Fruit fly (Drosophila melanogaster) whole organism, wandering third instar larva: ENCODE measurements around the gene CG31103.
A peak's percentile ranks its signal among the peaks of the same experiment; 100 is the strongest.

ENCODE experiments used
- Abd-B ChIP-seq: fragments of >200 bp; optimal IDR thresholded peaks from 2 replicates; lab custom pipeline; 2017; ENCODE audit warnings: missing biosample characterization, missing genetic modification characterization
- CG32264 ChIP-seq: fragments of 200-800 bp; sonication (Bioruptor generic); optimal IDR thresholded peaks from 2 replicates; lab custom pipeline; 2016; ENCODE audit warnings: missing biosample characterization, missing genetic modification characterization
- CG9705 ChIP-seq: fragments of 200-800 bp; sonication (Bioruptor generic); optimal IDR thresholded peaks from 2 replicates; lab custom pipeline; 2018; ENCODE audit warnings: missing biosample characterization, mild to moderate bottlenecking, missing genetic modification characterization
- CrebA ChIP-seq: fragments of 200-800 bp; sonication (Bioruptor generic); optimal IDR thresholded peaks from 2 replicates; lab custom pipeline; 2016; ENCODE audit warnings: missing biosample characterization, mild to moderate bottlenecking, missing genetic modification characterization, borderline replicate concordance
- Dfd ChIP-seq: fragments of >200 bp; optimal IDR thresholded peaks from 2 replicates; lab custom pipeline; 2017; ENCODE audit warnings: missing biosample characterization, missing genetic modification characterization
- Dif ChIP-seq: fragments of 200-275, 200-300 bp; sonication (Bioruptor generic); optimal IDR thresholded peaks from 2 replicates; lab custom pipeline; 2018; ENCODE audit warnings: missing biosample characterization, missing genetic modification characterization; ENCODE audit not compliant: partially characterized antibody
- GATAd ChIP-seq: sonication (Bioruptor generic); optimal IDR thresholded peaks from 2 replicates; lab custom pipeline; 2016; ENCODE audit warnings: missing biosample characterization, missing genetic modification characterization
- HLH106 ChIP-seq: fragments of 200-800 bp; optimal IDR thresholded peaks from 3 replicates; lab custom pipeline; 2019; ENCODE audit warnings: missing biosample characterization, mild to moderate bottlenecking, missing genetic modification characterization, moderate library complexity
- Hnf4 ChIP-seq: fragments of 200-800 bp; sonication (Bioruptor generic); optimal IDR thresholded peaks from 2 replicates; lab custom pipeline; 2016; ENCODE audit warnings: missing biosample characterization, mild to moderate bottlenecking, missing genetic modification characterization
- Hr78 ChIP-seq: fragments of >200 bp; optimal IDR thresholded peaks from 2 replicates; lab custom pipeline; 2017; ENCODE audit warnings: missing biosample characterization, missing genetic modification characterization
- Hr83 ChIP-seq: fragments of 200-300 bp; sonication (Bioruptor generic); optimal IDR thresholded peaks from 2 replicates; lab custom pipeline; 2016; ENCODE audit warnings: missing biosample characterization, mild to moderate bottlenecking, missing genetic modification characterization, moderate library complexity; ENCODE audit not compliant: poor library complexity, severe bottlenecking
- Jra ChIP-seq: sonication (Bioruptor generic); optimal IDR thresholded peaks from 2 replicates; lab custom pipeline; 2016; ENCODE audit warnings: missing biosample characterization, missing genetic modification characterization
- Mio ChIP-seq: sonication (Bioruptor generic); optimal IDR thresholded peaks from 2 replicates; lab custom pipeline; 2016; ENCODE audit warnings: missing biosample characterization, missing genetic modification characterization
- Myc ChIP-seq: fragments of >200 bp; optimal IDR thresholded peaks from 2 replicates; lab custom pipeline; 2017
- N ChIP-seq: fragments of >200 bp; optimal IDR thresholded peaks from 2 replicates; lab custom pipeline; 2018; ENCODE audit warnings: missing biosample characterization, missing external identifiers, missing genetic modification characterization
- OdsH ChIP-seq: fragments of 200-800 bp; sonication (Bioruptor generic); optimal IDR thresholded peaks from 2 replicates; lab custom pipeline; 2016; ENCODE audit warnings: missing biosample characterization, mild to moderate bottlenecking, missing genetic modification characterization
- Rel ChIP-seq, 2 experiments: fragments of 200-800 bp; sonication (Bioruptor generic) in 1 of 2; optimal IDR thresholded peaks; 2 replicates in 1 of 2; 3 replicates in 1 of 2; lab custom pipeline; 2016 to 2019; ENCODE audit warnings: mild to moderate bottlenecking in 2 of 2, missing biosample characterization in 2 of 2, missing genetic modification characterization in 2 of 2, moderate library complexity in 1 of 2
- Sp1 ChIP-seq: fragments of 200-800 bp; sonication (Bioruptor generic); optimal IDR thresholded peaks from 3 replicates; lab custom pipeline; 2019; ENCODE audit warnings: missing biosample characterization, mild to moderate bottlenecking, missing genetic modification characterization, moderate library complexity
- Vsx2 ChIP-seq: fragments of 200-300, 225-300 bp; sonication (Bioruptor generic); optimal IDR thresholded peaks from 2 replicates; lab custom pipeline; 2018; ENCODE audit warnings: missing biosample characterization, missing genetic modification characterization; ENCODE audit not compliant: partially characterized antibody
- br ChIP-seq: fragments of 200-800 bp; sonication (Bioruptor generic); optimal IDR thresholded peaks from 2 replicates; lab custom pipeline; 2016; ENCODE audit warnings: missing biosample characterization, missing genetic modification characterization
- brk ChIP-seq: fragments of 200-800 bp; sonication (Bioruptor generic); optimal IDR thresholded peaks from 2 replicates; lab custom pipeline; 2016; ENCODE audit warnings: missing biosample characterization, mild to moderate bottlenecking, missing genetic modification characterization
- dl ChIP-seq, 2 experiments: fragments of 175-275, 200-275 bp in 1 of 2; fragments of 200-275 bp in 1 of 2; sonication (Bioruptor generic); optimal IDR thresholded peaks; lab custom pipeline; 2018; ENCODE audit warnings: mild to moderate bottlenecking in 2 of 2, missing biosample characterization in 2 of 2, missing genetic modification characterization in 2 of 2, moderate library complexity in 2 of 2; ENCODE audit not compliant: partially characterized antibody in 2 of 2, insufficient read depth in 1 of 2
- dmrt93B ChIP-seq: fragments of 200-800 bp; sonication (Bioruptor generic); optimal IDR thresholded peaks from 2 replicates; lab custom pipeline; 2018; ENCODE audit warnings: missing biosample characterization, mild to moderate bottlenecking, missing genetic modification characterization
- dsf ChIP-seq: sonication (Bioruptor generic); optimal IDR thresholded peaks from 2 replicates; lab custom pipeline; 2016; ENCODE audit warnings: missing biosample characterization, missing genetic modification characterization, borderline replicate concordance
- ey ChIP-seq: fragments of 200-800 bp; sonication (Bioruptor generic); optimal IDR thresholded peaks from 2 replicates; lab custom pipeline; 2016; ENCODE audit warnings: missing biosample characterization, missing genetic modification characterization
- foxo ChIP-seq, 2 experiments: fragments of 200-800 bp; sonication (Bioruptor generic); optimal IDR thresholded peaks; 2 replicates in 1 of 2; 3 replicates in 1 of 2; lab custom pipeline; 2016 to 2017; ENCODE audit warnings: missing biosample characterization in 2 of 2, missing genetic modification characterization in 2 of 2
- fru ChIP-seq: fragments of 200-800 bp; sonication (Bioruptor generic); optimal IDR thresholded peaks from 3 replicates; lab custom pipeline; 2016; ENCODE audit warnings: missing biosample characterization, mild to moderate bottlenecking, missing genetic modification characterization
- h ChIP-seq: fragments of 200-800 bp; sonication (Bioruptor generic); optimal IDR thresholded peaks from 3 replicates; lab custom pipeline; 2016; ENCODE audit warnings: missing biosample characterization, mild to moderate bottlenecking, missing genetic modification characterization
- jim ChIP-seq: fragments of 175-275, 200-325 bp; sonication (Bioruptor generic); optimal IDR thresholded peaks from 2 replicates; lab custom pipeline; 2016; ENCODE audit warnings: missing biosample characterization, mild to moderate bottlenecking, missing genetic modification characterization
- lola ChIP-seq: fragments of >200 bp; optimal IDR thresholded peaks from 2 replicates; lab custom pipeline; 2017; ENCODE audit warnings: missing biosample characterization, missing genetic modification characterization
- pan ChIP-seq: fragments of >200 bp; optimal IDR thresholded peaks from 2 replicates; lab custom pipeline; 2017
- psq ChIP-seq: fragments of 200-800 bp; sonication (Bioruptor generic); optimal IDR thresholded peaks from 3 replicates; lab custom pipeline; 2017; ENCODE audit warnings: missing biosample characterization, mild to moderate bottlenecking, missing genetic modification characterization, moderate library complexity
- rgr ChIP-seq: fragments of 200-800 bp; sonication (Bioruptor generic); optimal IDR thresholded peaks from 3 replicates; lab custom pipeline; 2016; ENCODE audit warnings: missing biosample characterization, mild to moderate bottlenecking, missing genetic modification characterization
- sage ChIP-seq: fragments of 200-800 bp; sonication (Bioruptor generic); optimal IDR thresholded peaks from 2 replicates; lab custom pipeline; 2016; ENCODE audit warnings: missing biosample characterization, mild to moderate bottlenecking, missing genetic modification characterization
- sv ChIP-seq: fragments of 200-800 bp; sonication (Bioruptor generic); optimal IDR thresholded peaks from 3 replicates; lab custom pipeline; 2016; ENCODE audit warnings: missing biosample characterization, missing genetic modification characterization
- tai ChIP-seq: sonication (Bioruptor generic); optimal IDR thresholded peaks from 2 replicates; lab custom pipeline; 2016; ENCODE audit warnings: missing biosample characterization, missing genetic modification characterization
- usp ChIP-seq: fragments of >200 bp; optimal IDR thresholded peaks from 2 replicates; lab custom pipeline; 2017; ENCODE audit warnings: missing biosample characterization, missing genetic modification characterization
- woc ChIP-seq: sonication (Bioruptor generic); optimal IDR thresholded peaks from 2 replicates; lab custom pipeline; 2016; ENCODE audit warnings: missing biosample characterization, mild to moderate bottlenecking, missing genetic modification characterization

Gene CG31103

DNA sequence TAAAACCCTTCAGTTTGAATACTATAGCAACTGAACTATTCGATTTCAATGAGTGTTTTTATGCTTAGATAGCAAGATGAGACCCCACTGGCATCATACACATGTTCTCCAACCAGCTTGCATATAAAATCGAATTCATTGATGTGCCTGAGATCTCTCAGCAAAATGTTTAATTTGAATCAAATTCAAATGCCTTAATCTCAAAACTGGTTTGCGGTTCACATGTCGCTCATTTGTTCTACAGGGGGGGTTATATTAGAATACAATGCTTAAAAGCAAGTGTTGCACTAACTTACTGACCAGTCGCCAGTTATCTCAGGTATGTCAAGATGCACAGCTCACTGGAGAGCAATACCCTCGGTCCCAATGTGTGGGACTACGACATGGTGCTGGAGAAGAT, at the start of gene CG31103:
CG31103 (plus strand) TSS at position 301 of the 400 bp plus-strand sequence.
- no peak for TF ChIP-seq Mio (GFP tag; lab: Kevin White, UChicago)
- TF ChIP-seq Rel (GFP tag; optimal IDR thresholded peaks at IDR 0.05; lab: Kevin White, UChicago), result no peak
- TF ChIP-seq Rel (tag; optimal IDR thresholded peaks at IDR 0.05; lab: Kevin White, UChicago), result no peak
- no peak for TF ChIP-seq foxo (GFP tag; optimal IDR thresholded peaks at IDR 0.05; lab: Kevin White, UChicago)
- no peak for TF ChIP-seq Hnf4 (GFP tag; lab: Kevin White, UChicago)
- TF ChIP-seq OdsH (GFP tag; lab: Kevin White, UChicago), result no peak
- no peak for TF ChIP-seq Sp1 (GFP tag; lab: Kevin White, UChicago)
- TF ChIP-seq N (GFP tag; lab: Kevin White, UChicago), result no peak
- no peak for TF ChIP-seq Myc (lab: Kevin White, UChicago)
- TF ChIP-seq, all 38 proteins: peak for 0

DNA sequence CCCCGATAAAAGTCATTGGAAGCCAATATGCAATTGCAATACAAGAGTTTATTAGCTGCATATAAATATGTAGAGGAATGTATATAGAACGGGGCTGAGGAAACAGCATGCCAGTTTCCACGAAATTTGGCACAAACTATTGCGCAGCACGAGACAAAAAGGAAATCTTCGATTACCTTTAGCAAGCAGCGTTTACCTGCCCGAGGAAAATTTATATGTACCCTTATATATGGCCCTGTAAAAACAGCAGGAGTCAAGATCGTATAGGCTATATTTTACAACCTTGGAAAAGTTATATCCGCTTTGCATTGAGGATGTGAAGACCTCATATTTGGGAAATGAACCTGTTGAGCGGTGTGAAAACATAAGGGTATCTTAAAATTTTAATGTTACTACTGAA, 46.8 kb upstream of the CG31103 start:
- TF ChIP-seq woc (no peak), OdsH (GFP tag; lab: Kevin White, UChicago) (no peak), h (no peak), lola (GFP tag; lab: Kevin White, UChicago) (no peak)

- TF ChIP-seq CG9705 (GFP tag; lab: Kevin White, UChicago) (no peak), dl (GFP tag; optimal IDR thresholded peaks at IDR 0.05; lab: Kevin White, UChicago; ENCODE audit: insufficient read depth in 1 of 2, partially characterized antibody in 2 of 2) (no peak), Dfd (GFP tag; lab: Kevin White, UChicago) (no peak), Jra (GFP tag; lab: Kevin White, UChicago) (no peak), sv (GFP tag; lab: Kevin White, UChicago) (no peak), Myc (lab: Kevin White, UChicago) (no peak), usp (no peak), Abd-B (GFP tag; lab: Kevin White, UChicago) (no peak), brk (GFP tag; lab: Kevin White, UChicago) (no peak), pan (no peak), sage (no peak), GATAd (GFP tag; lab: Kevin White, UChicago) (no peak), dmrt93B (no peak), Dif (GFP tag; lab: Kevin White, UChicago) (no peak), CG32264 (GFP tag; lab: Kevin White, UChicago) (no peak), Mio (GFP tag; lab: Kevin White, UChicago) (no peak)
These were observed 46.1 kb upstream of the CG31103 start for dm6 chr3R:25172976-25173375.

- TF ChIP-seq br (GFP tag; lab: Kevin White, UChicago) (peak; percentile 70), Mio (GFP tag; lab: Kevin White, UChicago) (no peak), OdsH (GFP tag; lab: Kevin White, UChicago) (peak; percentile 64), CG32264 (GFP tag; lab: Kevin White, UChicago) (no peak), h (peak; percentile 59), dmrt93B (peak; percentile 64), Jra (GFP tag; lab: Kevin White, UChicago) (peak; percentile 18), Abd-B (GFP tag; lab: Kevin White, UChicago) (no peak), Hr83 (GFP tag; lab: Kevin White, UChicago) (no peak), pan (peak; percentile 46), Rel (GFP tag; optimal IDR thresholded peaks at IDR 0.05; lab: Kevin White, UChicago) (no peak), Rel (tag; optimal IDR thresholded peaks at IDR 0.05; lab: Kevin White, UChicago) (peak; percentile 2), GATAd (GFP tag; lab: Kevin White, UChicago) (no peak), foxo (GFP tag; optimal IDR thresholded peaks at IDR 0.05; lab: Kevin White, UChicago) (peak in 1 of 2 experiments; percentile 79), sv (GFP tag; lab: Kevin White, UChicago) (no peak), rgr (GFP tag; lab: Kevin White, UChicago) (peak; percentile 57), dsf (no peak), lola (GFP tag; lab: Kevin White, UChicago) (no peak), Dif (GFP tag; lab: Kevin White, UChicago) (no peak), Myc (lab: Kevin White, UChicago) (no peak), Dfd (GFP tag; lab: Kevin White, UChicago) (no peak), jim (no peak), dl (GFP tag; optimal IDR thresholded peaks at IDR 0.05; lab: Kevin White, UChicago; ENCODE audit: insufficient read depth in 1 of 2, partially characterized antibody in 2 of 2) (no peak), N (GFP tag; lab: Kevin White, UChicago) (no peak), Vsx2 (GFP tag; lab: Kevin White, UChicago) (no peak), tai (GFP tag; lab: Kevin White, UChicago) (no peak), usp (no peak), ey (GFP tag; lab: Kevin White, UChicago) (peak; percentile 78), woc (peak; percentile 87), Sp1 (GFP tag; lab: Kevin White, UChicago) (peak; percentile 70), CG9705 (GFP tag; lab: Kevin White, UChicago) (peak; percentile 39), brk (GFP tag; lab: Kevin White, UChicago) (peak; percentile 47), psq (GFP tag; lab: Kevin White, UChicago) (peak; percentile 67), fru (peak; percentile 80), sage (no peak), CrebA (GFP tag; lab: Kevin White, UChicago) (no peak), Hnf4 (GFP tag; lab: Kevin White, UChicago) (peak; percentile 56), Hr78 (GFP tag; lab: Kevin White, UChicago) (no peak), HLH106 (tag; lab: Kevin White, UChicago) (peak; percentile 78)
These were observed 44.9 kb upstream of the CG31103 start for dm6 chr3R:25174244-25174643.
